Worm (Caenorhabditis elegans) whole organism, L1 larva: ENCODE measurements around the gene R09B5.11.

Source experiments
- C16A3.4 ChIP-seq: fragments of 150-350 bp; optimal IDR thresholded peaks from 2 replicates; lab custom pipeline; 2014; ENCODE audit warnings: missing biosample characterization, missing genetic modification characterization
- C34B4.2 ChIP-seq: sonication (generic microtip); optimal IDR thresholded peaks from 2 replicates; lab custom pipeline; 2017; ENCODE audit warnings: mild to moderate bottlenecking, missing genetic modification characterization, missing compliant biosample characterization
- F16B12.6 ChIP-seq: fragments of 150-350 bp; optimal IDR thresholded peaks from 2 replicates; lab custom pipeline; 2014; ENCODE audit warnings: missing biosample characterization, missing genetic modification characterization
- aha-1 ChIP-seq: fragments of 150-350 bp; optimal IDR thresholded peaks from 2 replicates; lab custom pipeline; 2014; ENCODE audit warnings: missing biosample characterization, missing genetic modification characterization
- alr-1 ChIP-seq: fragments of 200-800 bp; sonication (Bioruptor generic); optimal IDR thresholded peaks from 2 replicates; lab custom pipeline; 2018; ENCODE audit warnings: borderline replicate concordance, mild to moderate bottlenecking, missing genetic modification characterization, missing compliant biosample characterization
- ama-1 ChIP-seq: fragments of 150-350 bp; optimal IDR thresholded peaks from 2 replicates; lab custom pipeline; 2014
- blmp-1 ChIP-seq: fragments of 150-350 bp; optimal IDR thresholded peaks from 2 replicates; lab custom pipeline; 2014; ENCODE audit warnings: missing biosample characterization, missing genetic modification characterization
- ceh-63 ChIP-seq: fragments of 200-800 bp; sonication (Bioruptor generic); optimal IDR thresholded peaks from 2 replicates; lab custom pipeline; 2018; ENCODE audit warnings: mild to moderate bottlenecking, missing genetic modification characterization, missing compliant biosample characterization
- ceh-82 ChIP-seq, 3 experiments: fragments of 150-350 bp in 1 of 3; sonication (generic microtip) in 2 of 3; optimal IDR thresholded peaks; 2 replicates each; lab custom pipeline; 2014 to 2017; ENCODE audit warnings: missing biosample characterization in 3 of 3, missing genetic modification characterization in 3 of 3
- ces-1 ChIP-seq: fragments of 150-350 bp; optimal IDR thresholded peaks from 2 replicates; lab custom pipeline; 2014; ENCODE audit warnings: missing biosample characterization, missing genetic modification reagents, missing genetic modification characterization
- dpl-1 ChIP-seq, 3 experiments: fragments of 150-350 bp in 2 of 3; sonication (generic microtip) in 1 of 3; optimal IDR thresholded peaks; 2 replicates each; lab custom pipeline; 2014 to 2017; ENCODE audit warnings: missing biosample characterization in 3 of 3, missing genetic modification characterization in 3 of 3, missing genetic modification reagents in 3 of 3
- dsc-1 ChIP-seq: sonication (generic microtip); optimal IDR thresholded peaks from 2 replicates; lab custom pipeline; 2016; ENCODE audit warnings: mild to moderate bottlenecking, missing genetic modification characterization, missing compliant biosample characterization
- efl-1 ChIP-seq, 4 experiments: fragments of 150-350 bp; optimal IDR thresholded peaks in 3 of 4; peaks in 1 of 4; 1 replicate in 1 of 4; 2 replicates in 3 of 4; lab custom pipeline; 2014; ENCODE audit warnings: missing biosample characterization in 2 of 4, missing genetic modification characterization in 2 of 4, missing genetic modification reagents in 2 of 4
- egl-13 ChIP-seq: sonication (generic microtip); optimal IDR thresholded peaks from 2 replicates; lab custom pipeline; 2016; ENCODE audit warnings: missing genotype, missing genetic modification reagents, missing genetic modification characterization, missing compliant biosample characterization
- egl-27 ChIP-seq, 2 experiments: fragments of 150-350 bp in 1 of 2; sonication (generic microtip); optimal IDR thresholded peaks; 3 replicates each; lab custom pipeline; 2017 to 2018; ENCODE audit warnings: missing biosample characterization in 2 of 2, missing genetic modification characterization in 2 of 2, missing genetic modification reagents in 2 of 2
- elt-2 ChIP-seq: sonication (generic microtip); optimal IDR thresholded peaks from 2 replicates; lab custom pipeline; 2016; ENCODE audit warnings: missing genetic modification characterization, mild to moderate bottlenecking, inconsistent platforms, missing compliant biosample characterization, missing genetic modification reagents
- elt-3 ChIP-seq, 6 experiments: fragments of 150-350 bp in 1 of 6; sonication (generic microtip); optimal IDR thresholded peaks; 2 replicates each; lab custom pipeline; 2017 to 2018; ENCODE audit warnings: missing biosample characterization in 6 of 6, missing genetic modification characterization in 6 of 6, inconsistent platforms in 1 of 6
- fkh-8 ChIP-seq: sonication (generic microtip); optimal IDR thresholded peaks from 2 replicates; lab custom pipeline; 2016; ENCODE audit warnings: mild to moderate bottlenecking, missing genetic modification characterization, missing compliant biosample characterization
- fos-1 ChIP-seq: fragments of 150-350 bp; optimal IDR thresholded peaks from 2 replicates; lab custom pipeline; 2014; ENCODE audit warnings: missing biosample characterization, missing genetic modification characterization
- grh-1 ChIP-seq: fragments of 200-800 bp; sonication (Bioruptor generic); IDR thresholded peaks from 2 replicates; pipeline ENCODE4 v1.3.6; 2022; ENCODE audit warnings: missing genetic modification reagents, missing genetic modification characterization, missing compliant biosample characterization
- hlh-4 ChIP-seq: sonication (generic microtip); optimal IDR thresholded peaks from 2 replicates; lab custom pipeline; 2016; ENCODE audit warnings: mild to moderate bottlenecking, missing genetic modification characterization, missing compliant biosample characterization
- irx-1 ChIP-seq: sonication (generic microtip); optimal IDR thresholded peaks from 2 replicates; lab custom pipeline; 2016; ENCODE audit warnings: missing genetic modification characterization, missing compliant biosample characterization
- lin-13 ChIP-seq: fragments of 150-350 bp; optimal IDR thresholded peaks from 2 replicates; lab custom pipeline; 2014; ENCODE audit warnings: missing biosample characterization, missing genetic modification reagents, missing genetic modification characterization
- lin-14 ChIP-seq: fragments of 200-800 bp; sonication (Bioruptor generic); optimal IDR thresholded peaks from 2 replicates; lab custom pipeline; 2018; ENCODE audit warnings: mild to moderate bottlenecking, missing genetic modification characterization, moderate library complexity, missing compliant biosample characterization
- lin-15B ChIP-seq: fragments of 150-350 bp; sonication (generic microtip); optimal IDR thresholded peaks from 3 replicates; lab custom pipeline; 2014; ENCODE audit warnings: missing biosample characterization, missing genetic modification characterization
- lin-39 ChIP-seq: fragments of 150-350 bp; optimal IDR thresholded peaks from 2 replicates; lab custom pipeline; 2014; ENCODE audit warnings: missing biosample characterization, missing genetic modification reagents, missing genetic modification characterization
- lir-3 ChIP-seq: sonication (generic microtip); optimal IDR thresholded peaks from 2 replicates; lab custom pipeline; 2016; ENCODE audit warnings: mild to moderate bottlenecking, missing genetic modification characterization, moderate library complexity, missing compliant biosample characterization; ENCODE audit not compliant: poor library complexity
- mdl-1 ChIP-seq, 2 experiments: fragments of 150-350 bp; optimal IDR thresholded peaks; 2 replicates each; lab custom pipeline; 2014 to 2017; ENCODE audit warnings: missing biosample characterization in 2 of 2, missing genetic modification characterization in 2 of 2, inconsistent platforms in 1 of 2
- mep-1 ChIP-seq: fragments of 150-350 bp; optimal IDR thresholded peaks from 2 replicates; lab custom pipeline; 2014; ENCODE audit warnings: missing biosample characterization, missing genetic modification characterization
- nhr-11 ChIP-seq: fragments of 150-350 bp; optimal IDR thresholded peaks from 2 replicates; lab custom pipeline; 2014; ENCODE audit warnings: missing biosample characterization, missing genetic modification characterization
- nhr-12 ChIP-seq: sonication (generic microtip); optimal IDR thresholded peaks from 2 replicates; lab custom pipeline; 2017; ENCODE audit warnings: missing biosample characterization, missing genetic modification characterization
- nhr-47 ChIP-seq: sonication (generic microtip); optimal IDR thresholded peaks from 2 replicates; lab custom pipeline; 2016; ENCODE audit warnings: mild to moderate bottlenecking, missing genetic modification characterization, moderate library complexity, missing compliant biosample characterization
- nhr-71 ChIP-seq: sonication (generic microtip); optimal IDR thresholded peaks from 2 replicates; lab custom pipeline; 2016; ENCODE audit warnings: mild to moderate bottlenecking, missing genetic modification characterization, moderate library complexity, missing compliant biosample characterization
- nhr-76 ChIP-seq: sonication (generic microtip); optimal IDR thresholded peaks from 2 replicates; lab custom pipeline; 2017; ENCODE audit warnings: missing biosample characterization, missing genetic modification characterization
- nhr-84 ChIP-seq: sonication (generic microtip); optimal IDR thresholded peaks from 2 replicates; lab custom pipeline; 2017; ENCODE audit warnings: missing biosample characterization, missing genetic modification characterization
- skn-1 ChIP-seq: fragments of 150-350 bp; optimal IDR thresholded peaks from 2 replicates; lab custom pipeline; 2014; ENCODE audit warnings: missing biosample characterization, missing genetic modification characterization
- snpc-4 ChIP-seq: fragments of 150-350 bp; optimal IDR thresholded peaks from 2 replicates; lab custom pipeline; 2014; ENCODE audit warnings: missing biosample characterization, missing genetic modification characterization
- sox-4 ChIP-seq: sonication (generic microtip); optimal IDR thresholded peaks from 2 replicates; lab custom pipeline; 2016; ENCODE audit warnings: missing genetic modification characterization, missing compliant biosample characterization
- tbx-2 ChIP-seq: sonication (generic microtip); optimal IDR thresholded peaks from 2 replicates; lab custom pipeline; 2016; ENCODE audit warnings: missing genetic modification characterization, missing compliant biosample characterization
- unc-30 ChIP-seq: sonication (generic microtip); optimal IDR thresholded peaks from 2 replicates; lab custom pipeline; 2017; ENCODE audit warnings: missing biosample characterization, missing genetic modification characterization
- unc-62 ChIP-seq: fragments of 150-350 bp; optimal IDR thresholded peaks from 2 replicates; lab custom pipeline; 2014; ENCODE audit warnings: missing biosample characterization, missing genetic modification reagents, missing genetic modification characterization
- unc-86 ChIP-seq: sonication (generic microtip); optimal IDR thresholded peaks from 2 replicates; lab custom pipeline; 2016; ENCODE audit warnings: missing genetic modification characterization, missing compliant biosample characterization
- unc-98 ChIP-seq: fragments of 200-800 bp; sonication (Bioruptor generic); IDR thresholded peaks from 2 replicates; pipeline ENCODE4 v1.3.6; 2022; ENCODE audit warnings: missing genetic modification characterization, missing compliant biosample characterization
- vab-15 ChIP-seq: sonication (generic microtip); optimal IDR thresholded peaks from 2 replicates; lab custom pipeline; 2017; ENCODE audit warnings: missing genotype, mild to moderate bottlenecking, missing genetic modification characterization, missing compliant biosample characterization
- xbp-1 ChIP-seq: sonication (generic microtip); optimal IDR thresholded peaks from 2 replicates; lab custom pipeline; 2016; ENCODE audit warnings: missing genetic modification characterization, missing compliant biosample characterization
- ztf-4 ChIP-seq: fragments of 150-350 bp; optimal IDR thresholded peaks from 2 replicates; lab custom pipeline; 2014; ENCODE audit warnings: missing biosample characterization, missing genetic modification characterization

The R09B5.11 gene

DNA sequence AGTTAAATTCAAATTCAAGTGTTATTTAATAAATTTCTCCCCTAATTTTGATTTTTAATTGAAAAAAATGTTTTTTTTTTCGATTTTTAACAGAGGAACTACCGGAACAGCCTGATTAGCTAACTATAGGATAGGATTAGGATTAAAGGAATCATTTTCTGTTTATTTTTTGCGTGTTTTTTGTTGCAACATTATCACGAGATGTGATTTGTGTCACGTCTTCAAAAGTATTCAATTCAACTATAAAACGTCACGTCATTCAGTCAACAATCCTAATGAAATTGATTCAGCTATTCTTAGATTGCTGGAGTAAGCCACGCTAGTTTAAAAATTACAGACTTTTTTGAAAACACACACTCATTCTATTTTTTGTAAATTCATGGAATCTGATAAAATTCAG is 28.3 kb upstream of the R09B5.11 start (continued):
- TF ChIP-seq nhr-11 (tag; lab: Kevin White, UChicago) (no peak), lin-13 (GFP tag; lab: Kevin White, UChicago) (no peak), F16B12.6 (tag; lab: Kevin White, UChicago) (no peak)

DNA sequence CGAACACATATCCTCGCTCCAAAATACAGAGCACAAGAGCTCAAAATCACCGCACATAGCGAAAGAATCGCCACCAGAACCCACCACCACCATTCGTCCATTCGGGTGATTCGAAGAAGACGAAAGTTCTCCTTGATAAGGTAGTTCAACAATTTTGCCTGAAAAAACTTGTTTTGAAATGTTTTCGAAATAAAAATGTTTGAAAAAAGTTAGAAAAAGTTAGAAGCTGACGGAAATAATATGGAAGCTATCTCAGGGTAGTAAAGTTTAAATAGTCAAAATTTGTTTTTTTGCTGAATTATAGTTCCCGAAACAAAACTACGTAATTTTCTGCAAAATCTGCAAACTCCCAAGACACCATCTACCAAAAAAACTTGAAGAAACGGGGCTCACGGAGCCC is 27.5 kb upstream of the R09B5.11 start, which contains the start of gene snt-5:
snt-5 (minus strand) TSS at position 101 of the 400 bp plus-strand sequence.
- TF ChIP-seq efl-1 (optimal IDR thresholded peaks at IDR 0.05; lab: Kevin White, UChicago) (no peak), efl-1 (GFP tag; optimal IDR thresholded peaks at IDR 0.05 in 1 of 2; lab: Kevin White, UChicago) (peak in 1 of 2 experiments; percentile 36), xbp-1 (tag; lab: Kevin White, UChicago) (no peak), aha-1 (no peak), nhr-84 (no peak)

DNA sequence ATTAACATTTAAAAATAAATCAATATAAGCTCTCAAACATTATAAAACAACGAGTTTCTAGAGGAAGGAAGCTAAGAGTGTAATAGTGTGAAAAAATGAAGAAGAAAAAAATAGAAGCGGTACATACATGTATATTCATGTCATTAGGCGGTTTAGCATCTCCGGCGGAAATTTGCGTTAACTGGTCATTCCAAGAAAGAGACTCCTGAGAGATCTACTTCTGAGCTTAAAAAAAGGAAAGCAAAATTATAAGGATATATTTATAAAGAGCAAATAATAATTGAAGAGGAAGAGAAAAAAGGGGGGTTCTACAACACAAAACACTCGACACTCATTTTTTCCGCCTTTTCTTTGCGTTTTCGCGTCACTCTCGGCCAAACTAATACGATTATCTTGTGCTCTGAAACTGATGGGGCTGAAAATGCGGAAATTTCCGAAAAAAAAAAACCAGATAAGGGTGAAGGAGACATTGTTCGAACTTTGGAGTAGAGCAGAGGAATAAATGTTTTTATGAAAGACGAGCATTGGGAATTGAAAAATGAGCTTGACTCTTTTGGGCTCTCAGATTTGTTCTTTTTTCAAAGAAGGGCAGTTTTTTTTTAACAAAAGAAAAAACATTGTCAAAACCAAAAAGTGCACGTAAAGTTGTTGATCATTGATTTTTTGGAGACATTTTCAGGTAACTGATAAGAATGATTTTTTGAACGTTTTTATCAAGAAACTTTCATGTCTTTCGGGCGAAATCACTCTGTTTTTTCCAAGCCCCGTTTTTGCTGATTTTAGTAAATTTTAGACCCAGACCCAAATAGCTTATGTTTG is 24.2 kb upstream of the R09B5.11 start:
- TF ChIP-seq vab-15 (tag; lab: Kevin White, UChicago) (no peak), blmp-1 (tag; lab: Kevin White, UChicago) (no peak), grh-1 (GFP tag; lab: Robert Waterston, UW) (no peak), elt-2 (peak; percentile 63), tbx-2 (tag; lab: Kevin White, UChicago) (no peak), unc-30 (tag; lab: Kevin White, UChicago) (no peak), fkh-8 (no peak), alr-1 (tag; lab: Kevin White, UChicago) (no peak), lin-15B (tag; lab: Kevin White, UChicago) (no peak), nhr-47 (tag; lab: Kevin White, UChicago) (peak; percentile 50), ama-1 (lab: Kevin White, UChicago) (no peak), efl-1 (optimal IDR thresholded peaks at IDR 0.05; lab: Kevin White, UChicago) (no peak), efl-1 (GFP tag; optimal IDR thresholded peaks at IDR 0.05 in 1 of 2; lab: Kevin White, UChicago) (no peak), hlh-4 (tag; lab: Kevin White, UChicago) (no peak), mep-1 (tag; lab: Kevin White, UChicago) (no peak), ceh-82 (tag; optimal IDR thresholded peaks at IDR 0.05; lab: Kevin White, UChicago) (no peak), lin-39 (no peak), snpc-4 (no peak), C34B4.2 (no peak), lir-3 (tag; lab: Kevin White, UChicago) (no peak), ceh-63 (GFP tag; lab: Kevin White, UChicago) (no peak), lin-13 (GFP tag; lab: Kevin White, UChicago) (no peak), unc-86 (no peak), elt-3 (tag; optimal IDR thresholded peaks at IDR 0.05; lab: Kevin White, UChicago) (no peak), ces-1 (no peak), skn-1 (no peak), fos-1 (tag; lab: Kevin White, UChicago) (no peak), unc-98 (no peak), irx-1 (tag; lab: Kevin White, UChicago) (no peak), nhr-71 (tag; lab: Kevin White, UChicago) (peak; percentile 20), dpl-1 (GFP tag; optimal IDR thresholded peaks at IDR 0.05; lab: Kevin White, UChicago) (no peak), unc-62 (GFP tag; lab: Kevin White, UChicago) (no peak), egl-13 (tag; lab: Kevin White, UChicago) (peak; percentile 88), dsc-1 (tag; lab: Kevin White, UChicago) (peak; percentile 10), nhr-76 (no peak), sox-4 (tag; lab: Kevin White, UChicago) (no peak), ztf-4 (tag; lab: Kevin White, UChicago) (no peak), mdl-1 (tag; optimal IDR thresholded peaks at IDR 0.05; lab: Kevin White, UChicago) (no peak), nhr-12 (tag; lab: Kevin White, UChicago) (no peak), lin-14 (GFP tag; lab: Kevin White, UChicago) (peak; percentile 61), C16A3.4 (no peak), egl-27 (tag; optimal IDR thresholded peaks at IDR 0.05; lab: Kevin White, UChicago) (no peak)
- TF ChIP-seq, all 84 proteins: peak for 6
